Worm (Caenorhabditis elegans) whole organism, L1 larva: ENCODE measurements around the gene C29H12.6.
A peak's percentile ranks its signal among the peaks of the same experiment; 100 is the strongest.

Experiments
- C16A3.4 ChIP-seq: fragments of 150-350 bp; optimal IDR thresholded peaks from 2 replicates; lab custom pipeline; 2014; ENCODE audit warnings: missing biosample characterization, missing genetic modification characterization
- C34B4.2 ChIP-seq: sonication (generic microtip); optimal IDR thresholded peaks from 2 replicates; lab custom pipeline; 2017; ENCODE audit warnings: mild to moderate bottlenecking, missing genetic modification characterization, missing compliant biosample characterization
- F16B12.6 ChIP-seq: fragments of 150-350 bp; optimal IDR thresholded peaks from 2 replicates; lab custom pipeline; 2014; ENCODE audit warnings: missing biosample characterization, missing genetic modification characterization
- Y116A8C.19 ChIP-seq: sonication (generic microtip); optimal IDR thresholded peaks from 2 replicates; lab custom pipeline; 2016; ENCODE audit warnings: missing compliant biosample characterization, missing genetic modification characterization, borderline replicate concordance
- aha-1 ChIP-seq: fragments of 150-350 bp; optimal IDR thresholded peaks from 2 replicates; lab custom pipeline; 2014; ENCODE audit warnings: missing biosample characterization, missing genetic modification characterization
- ama-1 ChIP-seq: fragments of 150-350 bp; optimal IDR thresholded peaks from 2 replicates; lab custom pipeline; 2014
- ceh-63 ChIP-seq: fragments of 200-800 bp; sonication (Bioruptor generic); optimal IDR thresholded peaks from 2 replicates; lab custom pipeline; 2018; ENCODE audit warnings: mild to moderate bottlenecking, missing genetic modification characterization, missing compliant biosample characterization
- ceh-82 ChIP-seq, 3 experiments: fragments of 150-350 bp in 1 of 3; sonication (generic microtip) in 2 of 3; optimal IDR thresholded peaks; 2 replicates each; lab custom pipeline; 2014 to 2017; ENCODE audit warnings: missing biosample characterization in 3 of 3, missing genetic modification characterization in 3 of 3
- ceh-88 ChIP-seq: fragments of 200-800 bp; sonication (Bioruptor generic); IDR thresholded peaks from 2 replicates; pipeline ENCODE4 v1.3.6; 2022; ENCODE audit warnings: missing genetic modification characterization, missing compliant biosample characterization
- dpl-1 ChIP-seq, 3 experiments: fragments of 150-350 bp in 2 of 3; sonication (generic microtip) in 1 of 3; optimal IDR thresholded peaks; 2 replicates each; lab custom pipeline; 2014 to 2017; ENCODE audit warnings: missing biosample characterization in 3 of 3, missing genetic modification characterization in 3 of 3, missing genetic modification reagents in 3 of 3
- dsc-1 ChIP-seq: sonication (generic microtip); optimal IDR thresholded peaks from 2 replicates; lab custom pipeline; 2016; ENCODE audit warnings: mild to moderate bottlenecking, missing genetic modification characterization, missing compliant biosample characterization
- efl-1 ChIP-seq, 4 experiments: fragments of 150-350 bp; optimal IDR thresholded peaks in 3 of 4; peaks in 1 of 4; 1 replicate in 1 of 4; 2 replicates in 3 of 4; lab custom pipeline; 2014; ENCODE audit warnings: missing biosample characterization in 2 of 4, missing genetic modification characterization in 2 of 4, missing genetic modification reagents in 2 of 4
- egl-27 ChIP-seq, 2 experiments: fragments of 150-350 bp in 1 of 2; sonication (generic microtip); optimal IDR thresholded peaks; 3 replicates each; lab custom pipeline; 2017 to 2018; ENCODE audit warnings: missing biosample characterization in 2 of 2, missing genetic modification characterization in 2 of 2, missing genetic modification reagents in 2 of 2
- elt-3 ChIP-seq, 6 experiments: fragments of 150-350 bp in 1 of 6; sonication (generic microtip); optimal IDR thresholded peaks; 2 replicates each; lab custom pipeline; 2017 to 2018; ENCODE audit warnings: missing biosample characterization in 6 of 6, missing genetic modification characterization in 6 of 6, inconsistent platforms in 1 of 6
- ets-5 ChIP-seq: fragments of 200-800 bp; sonication (Bioruptor generic); IDR thresholded peaks from 2 replicates; pipeline ENCODE4 v1.3.6; 2022; ENCODE audit warnings: missing genetic modification characterization, missing compliant biosample characterization
- fkh-10 ChIP-seq: sonication (generic microtip); optimal IDR thresholded peaks from 2 replicates; lab custom pipeline; 2017; ENCODE audit warnings: missing biosample characterization, missing genetic modification reagents, missing genetic modification characterization
- fkh-4 ChIP-seq: sonication (generic microtip); optimal IDR thresholded peaks from 2 replicates; lab custom pipeline; 2016; ENCODE audit warnings: missing compliant biosample characterization, missing genetic modification characterization, borderline replicate concordance
- fkh-8 ChIP-seq: sonication (generic microtip); optimal IDR thresholded peaks from 2 replicates; lab custom pipeline; 2016; ENCODE audit warnings: mild to moderate bottlenecking, missing genetic modification characterization, missing compliant biosample characterization
- fos-1 ChIP-seq: fragments of 150-350 bp; optimal IDR thresholded peaks from 2 replicates; lab custom pipeline; 2014; ENCODE audit warnings: missing biosample characterization, missing genetic modification characterization
- hlh-17 ChIP-seq: fragments of 200-800 bp; sonication (Bioruptor generic); optimal IDR thresholded peaks from 2 replicates; lab custom pipeline; 2018; ENCODE audit warnings: missing genetic modification characterization, mild to moderate bottlenecking, missing compliant biosample characterization, moderate library complexity, borderline replicate concordance
- hlh-4 ChIP-seq: sonication (generic microtip); optimal IDR thresholded peaks from 2 replicates; lab custom pipeline; 2016; ENCODE audit warnings: mild to moderate bottlenecking, missing genetic modification characterization, missing compliant biosample characterization
- lin-15B ChIP-seq: fragments of 150-350 bp; sonication (generic microtip); optimal IDR thresholded peaks from 3 replicates; lab custom pipeline; 2014; ENCODE audit warnings: missing biosample characterization, missing genetic modification characterization
- lin-35 ChIP-seq, 2 experiments: fragments of 150-350 bp; optimal IDR thresholded peaks; 2 replicates each; lab custom pipeline; 2014; ENCODE audit warnings: missing biosample characterization in 2 of 2, missing genetic modification characterization in 2 of 2, missing genetic modification reagents in 2 of 2
- mab-9 ChIP-seq: fragments of 200-800 bp; sonication (Bioruptor generic); IDR thresholded peaks from 2 replicates; pipeline ENCODE4 v1.3.6; 2022; ENCODE audit warnings: missing genetic modification reagents, missing genetic modification characterization, missing compliant biosample characterization
- mef-2 ChIP-seq: fragments of 150-350 bp; optimal IDR thresholded peaks from 2 replicates; lab custom pipeline; 2014; ENCODE audit warnings: missing biosample characterization, missing genetic modification characterization
- mep-1 ChIP-seq: fragments of 150-350 bp; optimal IDR thresholded peaks from 2 replicates; lab custom pipeline; 2014; ENCODE audit warnings: missing biosample characterization, missing genetic modification characterization
- nhr-12 ChIP-seq: sonication (generic microtip); optimal IDR thresholded peaks from 2 replicates; lab custom pipeline; 2017; ENCODE audit warnings: missing biosample characterization, missing genetic modification characterization
- nhr-237 ChIP-seq: fragments of 150-350 bp; optimal IDR thresholded peaks from 2 replicates; lab custom pipeline; 2014; ENCODE audit warnings: missing biosample characterization, missing genetic modification characterization
- nhr-76 ChIP-seq: sonication (generic microtip); optimal IDR thresholded peaks from 2 replicates; lab custom pipeline; 2017; ENCODE audit warnings: missing biosample characterization, missing genetic modification characterization
- nhr-77 ChIP-seq: fragments of 150-350 bp; optimal IDR thresholded peaks from 2 replicates; lab custom pipeline; 2014; ENCODE audit warnings: missing biosample characterization, missing genetic modification characterization
- nhr-84 ChIP-seq: sonication (generic microtip); optimal IDR thresholded peaks from 2 replicates; lab custom pipeline; 2017; ENCODE audit warnings: missing biosample characterization, missing genetic modification characterization
- nhr-85 ChIP-seq: sonication (generic microtip); peaks from one replicate; lab custom pipeline; 2016; ENCODE audit warnings: missing genetic modification characterization, inconsistent platforms, missing compliant biosample characterization
- nhr-90 ChIP-seq: sonication (generic microtip); optimal IDR thresholded peaks from 2 replicates; lab custom pipeline; 2016; ENCODE audit warnings: mild to moderate bottlenecking, missing genetic modification characterization, missing compliant biosample characterization; ENCODE audit not compliant: poor library complexity
- pax-3 ChIP-seq: fragments of 200-800 bp; sonication (Bioruptor generic); optimal IDR thresholded peaks from 2 replicates; lab custom pipeline; 2018; ENCODE audit warnings: mild to moderate bottlenecking, missing genetic modification characterization, moderate library complexity, missing compliant biosample characterization
- pqm-1 ChIP-seq: sonication (generic microtip); optimal IDR thresholded peaks from 3 replicates; lab custom pipeline; 2017; ENCODE audit warnings: missing biosample characterization, missing genetic modification characterization
- rnt-1 ChIP-seq: sonication (generic microtip); optimal IDR thresholded peaks from 2 replicates; lab custom pipeline; 2016; ENCODE audit warnings: mild to moderate bottlenecking, missing genetic modification characterization, moderate library complexity, missing compliant biosample characterization
- skn-1 ChIP-seq: fragments of 150-350 bp; optimal IDR thresholded peaks from 2 replicates; lab custom pipeline; 2014; ENCODE audit warnings: missing biosample characterization, missing genetic modification characterization
- snpc-4 ChIP-seq: fragments of 150-350 bp; optimal IDR thresholded peaks from 2 replicates; lab custom pipeline; 2014; ENCODE audit warnings: missing biosample characterization, missing genetic modification characterization
- snu-23 ChIP-seq: sonication (generic microtip); optimal IDR thresholded peaks from 2 replicates; lab custom pipeline; 2016; ENCODE audit warnings: missing genetic modification characterization, missing compliant biosample characterization
- sox-4 ChIP-seq: sonication (generic microtip); optimal IDR thresholded peaks from 2 replicates; lab custom pipeline; 2016; ENCODE audit warnings: missing genetic modification characterization, missing compliant biosample characterization
- sup-37 ChIP-seq: fragments of 200-800 bp; sonication (Bioruptor generic); optimal IDR thresholded peaks from 2 replicates; lab custom pipeline; 2018; ENCODE audit warnings: mild to moderate bottlenecking, missing genetic modification characterization, missing compliant biosample characterization
- swsn-7 ChIP-seq: sonication (generic microtip); optimal IDR thresholded peaks from 2 replicates; lab custom pipeline; 2016; ENCODE audit warnings: missing genetic modification characterization, missing compliant biosample characterization
- tlp-1 ChIP-seq: fragments of 150-350 bp; optimal IDR thresholded peaks from 2 replicates; lab custom pipeline; 2014; ENCODE audit warnings: missing biosample characterization, missing genetic modification characterization
- unc-130 ChIP-seq: fragments of 150-350 bp; optimal IDR thresholded peaks from 2 replicates; lab custom pipeline; 2017; ENCODE audit warnings: missing biosample characterization, missing genetic modification characterization, inconsistent platforms
- unc-30 ChIP-seq: sonication (generic microtip); optimal IDR thresholded peaks from 2 replicates; lab custom pipeline; 2017; ENCODE audit warnings: missing biosample characterization, missing genetic modification characterization
- vab-15 ChIP-seq: sonication (generic microtip); optimal IDR thresholded peaks from 2 replicates; lab custom pipeline; 2017; ENCODE audit warnings: missing genotype, mild to moderate bottlenecking, missing genetic modification characterization, missing compliant biosample characterization
- ztf-4 ChIP-seq: fragments of 150-350 bp; optimal IDR thresholded peaks from 2 replicates; lab custom pipeline; 2014; ENCODE audit warnings: missing biosample characterization, missing genetic modification characterization

The C29H12.6 gene

DNA sequence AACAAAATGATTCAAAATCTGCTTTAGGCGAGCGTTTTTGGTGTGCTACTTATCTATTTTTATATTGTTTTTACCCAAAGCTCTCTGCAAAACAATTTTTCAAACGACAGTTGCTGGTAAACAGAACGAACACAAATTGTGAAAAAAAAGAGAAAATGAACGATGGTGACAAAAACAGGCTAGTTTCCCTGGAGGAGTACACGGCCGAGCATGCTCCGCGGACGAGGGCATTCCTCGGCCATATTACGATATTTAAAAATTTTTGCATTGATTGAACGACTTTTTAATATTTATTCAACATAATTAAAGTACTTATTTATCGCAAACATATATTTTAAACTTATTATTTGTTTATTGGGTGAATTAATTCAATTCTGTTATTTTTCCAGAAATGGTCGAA is 20.6 kb downstream of the C29H12.6 start, which contains the start of the genes tpp-2 and rbbp-5 (continued):
- TF ChIP-seq ceh-88 (GFP tag; lab: Robert Waterston, UW), result no peak
- no peak for TF ChIP-seq unc-30 (tag; lab: Kevin White, UChicago)
- no peak for TF ChIP-seq nhr-84 (tag; lab: Kevin White, UChicago)
- no peak for TF ChIP-seq hlh-17
- no peak for TF ChIP-seq F16B12.6 (tag; lab: Kevin White, UChicago)
- TF ChIP-seq nhr-77, result no peak
- TF ChIP-seq efl-1 (optimal IDR thresholded peaks at IDR 0.05; lab: Kevin White, UChicago), result peak; percentile 70 to 75
- peak; percentile 71 to 96 for TF ChIP-seq efl-1 (GFP tag; optimal IDR thresholded peaks at IDR 0.05 in 1 of 2; lab: Kevin White, UChicago)
- no peak for TF ChIP-seq egl-27 (tag; optimal IDR thresholded peaks at IDR 0.05; lab: Kevin White, UChicago)
- TF ChIP-seq dsc-1, result peak; percentile 74
- TF ChIP-seq sox-4, result no peak
- TF ChIP-seq nhr-90 (tag; lab: Kevin White, UChicago), result peak; percentile 73
- TF ChIP-seq skn-1 (tag; lab: Kevin White, UChicago), result peak; percentile 72
- no peak for TF ChIP-seq tlp-1 (tag; lab: Kevin White, UChicago)
- peak; percentile 33 to 52 (median 42) for TF ChIP-seq ceh-82 (tag; optimal IDR thresholded peaks at IDR 0.05; lab: Kevin White, UChicago)
- peak; percentile 66 for TF ChIP-seq fkh-4 (tag; lab: Kevin White, UChicago)
- TF ChIP-seq nhr-76 (tag; lab: Kevin White, UChicago), result no peak
- no peak for TF ChIP-seq C34B4.2
- TF ChIP-seq pqm-1 (tag; lab: Kevin White, UChicago), result no peak
- TF ChIP-seq mef-2 (tag; lab: Kevin White, UChicago), result no peak
- TF ChIP-seq lin-35 (GFP tag; optimal IDR thresholded peaks at IDR 0.05; lab: Kevin White, UChicago), result peak; percentile 60 to 71
- 0 out of 2 replicates have a peak, but pooled peaks have one; percentile 33 for TF ChIP-seq mab-9 (GFP tag; lab: Robert Waterston, UW)
- TF ChIP-seq C16A3.4 (tag; lab: Kevin White, UChicago), result peak; percentile 32
- no peak for TF ChIP-seq hlh-4 (tag; lab: Kevin White, UChicago)
- TF ChIP-seq unc-130, result no peak
- TF ChIP-seq sup-37 (GFP tag; lab: Kevin White, UChicago), result no peak
- no peak for TF ChIP-seq ceh-63 (GFP tag; lab: Kevin White, UChicago)
- TF ChIP-seq dpl-1 (GFP tag; optimal IDR thresholded peaks at IDR 0.05; lab: Kevin White, UChicago), result peak; percentile 53 to 75 (median 67)
- TF ChIP-seq snu-23 (GFP tag; lab: Kevin White, UChicago), result peak; percentile 74
- peak; percentile 6 for TF ChIP-seq lin-15B (tag; lab: Kevin White, UChicago)
- no peak for TF ChIP-seq ets-5 (GFP tag; lab: Robert Waterston, UW)
- no peak for TF ChIP-seq ama-1 (lab: Kevin White, UChicago)
- TF ChIP-seq swsn-7 (tag; lab: Kevin White, UChicago), result peak; percentile 60
- TF ChIP-seq nhr-12 (tag; lab: Kevin White, UChicago), result no peak
- no peak for TF ChIP-seq aha-1 (tag; lab: Kevin White, UChicago)
- no peak for TF ChIP-seq nhr-237
- TF ChIP-seq vab-15 (tag; lab: Kevin White, UChicago), result no peak
- no peak for TF ChIP-seq Y116A8C.19 (tag; lab: Kevin White, UChicago)
- no peak for TF ChIP-seq ztf-4 (tag; lab: Kevin White, UChicago)
- peak; percentile 45 for TF ChIP-seq pax-3 (tag; lab: Kevin White, UChicago)
- peak; percentile 94 for TF ChIP-seq rnt-1 (tag; lab: Kevin White, UChicago)
- TF ChIP-seq fkh-8, result peak; percentile 53

DNA sequence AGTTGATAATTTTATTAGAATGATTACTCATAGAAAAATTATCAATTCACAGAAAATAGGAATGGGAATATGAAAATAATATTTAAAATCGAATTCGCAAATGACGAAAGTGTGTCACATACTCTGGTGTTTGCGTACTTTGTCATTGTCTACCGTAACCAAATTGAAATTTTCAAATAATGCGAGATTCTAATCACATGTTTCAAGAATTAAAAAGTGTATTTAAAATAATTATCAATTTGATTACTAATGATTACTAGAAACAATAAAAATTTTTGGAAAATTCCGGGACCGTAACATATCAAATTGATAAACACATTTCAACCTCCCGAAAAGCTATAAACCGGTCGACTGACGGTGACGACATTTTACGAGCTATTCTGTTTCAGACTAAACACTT is 26.7 kb downstream of the C29H12.6 start, which contains the start of the genes fbf-2 and nspg-3:
TSS of gene fbf-2 (minus strand) at position 101 of the 400 bp plus-strand sequence.
TSS of gene nspg-3 (plus strand) at position 388 of the 400 bp plus-strand sequence.
- TF ChIP-seq dpl-1 (GFP tag; optimal IDR thresholded peaks at IDR 0.05; lab: Kevin White, UChicago) (no peak), fkh-10 (GFP tag; lab: Kevin White, UChicago) (no peak), nhr-90 (tag; lab: Kevin White, UChicago) (no peak), rnt-1 (tag; lab: Kevin White, UChicago) (no peak), nhr-85 (tag; lab: Kevin White, UChicago) (no peak), Y116A8C.19 (tag; lab: Kevin White, UChicago) (no peak), mef-2 (tag; lab: Kevin White, UChicago) (no peak), C16A3.4 (tag; lab: Kevin White, UChicago) (no peak), nhr-76 (tag; lab: Kevin White, UChicago) (no peak), snpc-4 (tag; lab: Kevin White, UChicago) (no peak), elt-3 (tag; optimal IDR thresholded peaks at IDR 0.05; lab: Kevin White, UChicago) (no peak), skn-1 (tag; lab: Kevin White, UChicago) (no peak), vab-15 (tag; lab: Kevin White, UChicago) (no peak), mep-1 (no peak), sox-4 (no peak), ztf-4 (tag; lab: Kevin White, UChicago) (no peak), fkh-8 (no peak), fos-1 (tag; lab: Kevin White, UChicago) (no peak)
- TF ChIP-seq, all 84 proteins: peak for 0
